Worm (Caenorhabditis elegans) whole organism, midembryonic: ENCODE measurements around the gene C25F6.6.

Experiments used
- cog-1 ChIP-seq: sonication (generic microtip); optimal IDR thresholded peaks from 2 replicates; lab custom pipeline; 2016; ENCODE audit warnings: missing genetic modification characterization, missing compliant biosample characterization
- flt-1 ChIP-seq: fragments of 200-800 bp; sonication (Bioruptor generic); IDR thresholded peaks from 2 replicates; pipeline ENCODE4 v1.3.6; 2022; ENCODE audit warnings: missing genetic modification characterization, missing compliant biosample characterization
- klf-2 ChIP-seq: fragments of 200-800 bp; sonication (Bioruptor generic); conservative IDR thresholded peaks from 2 replicates; pipeline ENCODE4 v1.3.6; 2022; ENCODE audit warnings: missing genetic modification reagents, missing genetic modification characterization, missing compliant biosample characterization
- tab-1 ChIP-seq: fragments of 200-800 bp; sonication (Bioruptor generic); IDR thresholded peaks from 2 replicates; pipeline ENCODE4 v1.3.6; 2022; ENCODE audit warnings: missing genetic modification characterization, missing compliant biosample characterization
- ztf-29 ChIP-seq: fragments of 200-800 bp; sonication (Bioruptor generic); IDR thresholded peaks from 2 replicates; pipeline ENCODE4 v1.3.6; 2022; ENCODE audit warnings: missing genetic modification reagents, missing genetic modification characterization, missing compliant biosample characterization

ce11 chrX:5444863-5445262 lies 5.8 kb downstream of the C25F6.6 start, which contains the start of gene itm-2:
- no peak for TF ChIP-seq klf-2 (GFP tag; lab: Robert Waterston, UW)
- TF ChIP-seq cog-1, result no peak
- no peak for TF ChIP-seq ztf-29 (GFP tag; lab: Robert Waterston, UW)
- no peak for TF ChIP-seq flt-1 (GFP tag; lab: Robert Waterston, UW)
- no peak for TF ChIP-seq tab-1
